Fruit fly (Drosophila melanogaster): ENCODE measurements around the gene mtgo.

Gene mtgo

DNA sequence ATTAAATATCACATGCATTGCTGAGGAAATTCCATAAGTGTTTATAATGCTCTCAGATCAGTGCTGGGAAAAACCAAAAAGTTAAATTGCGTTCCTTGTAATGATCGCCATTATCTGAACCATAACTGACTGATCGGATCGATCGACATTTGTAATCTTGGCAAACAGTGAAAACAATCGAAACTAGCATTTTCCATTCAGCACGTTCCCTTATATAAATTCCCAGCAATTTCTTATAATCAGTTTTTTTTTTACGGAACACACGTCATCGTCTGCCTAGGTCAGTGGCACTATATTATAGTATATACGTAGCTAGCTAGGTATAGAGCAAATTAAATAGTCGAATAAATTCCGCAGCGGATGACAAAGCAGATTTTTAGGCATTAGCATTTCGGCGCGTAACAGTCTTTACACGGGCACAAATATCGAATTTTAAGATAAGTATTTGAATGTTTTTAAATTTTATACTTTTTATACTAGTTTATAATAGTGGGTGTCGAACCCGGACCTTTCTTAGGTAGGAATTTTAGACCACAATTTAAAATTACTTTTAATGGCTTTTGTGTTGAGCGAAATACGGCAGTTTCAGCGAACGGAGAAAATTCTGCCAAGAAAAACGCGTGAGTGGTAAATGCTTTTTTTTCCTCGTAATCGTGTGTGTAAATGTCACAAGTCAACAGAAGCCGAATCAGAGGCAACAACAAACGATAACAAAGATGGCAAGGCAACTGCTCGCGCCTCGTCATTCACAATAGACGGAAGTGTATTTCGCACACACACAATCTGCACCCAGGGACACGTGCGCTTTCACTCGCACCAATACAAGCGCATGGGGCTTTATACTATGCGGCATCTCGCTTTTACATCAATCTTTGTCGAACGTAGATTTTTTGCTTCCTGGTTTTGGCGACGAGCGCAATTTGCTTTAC, 15.1 kb upstream of the mtgo start (continued):
- TF ChIP-seq CG8290 (GFP tag; optimal IDR thresholded peaks at IDR 0.05) (no peak), CG8290 (tag; optimal IDR thresholded peaks at IDR 0.05) (peak in 1 of 2 experiments; percentile 54), CG6272 (GFP tag; IDR thresholded peaks at IDR 0.05) (0 out of 2 replicates have a peak, but pooled peaks have one; percentile 13), Max (GFP tag; optimal IDR thresholded peaks at IDR 0.05) (no peak), Lhr (GFP tag; optimal IDR thresholded peaks at IDR 0.05) (no peak), cwo (GFP tag; optimal IDR thresholded peaks at IDR 0.05) (peak; percentile 74), Med (GFP tag) (peak; percentile 76), CG18262 (tag; optimal IDR thresholded peaks at IDR 0.05) (no peak), CG11247 (GFP tag; IDR thresholded peaks at IDR 0.05) (no peak), CG6765 (GFP tag; optimal IDR thresholded peaks at IDR 0.05) (no peak), CG7271 (tag; optimal IDR thresholded peaks at IDR 0.05) (no peak), CG13296 (GFP tag; optimal IDR thresholded peaks at IDR 0.05) (peak; percentile 0), chinmo (GFP tag; IDR thresholded peaks at IDR 0.05; ENCODE audit: partially characterized antibody) (0 out of 4 replicates have a peak, but pooled peaks have one; percentile 54), CG6175 (GFP tag; IDR thresholded peaks at IDR 0.05) (peak; percentile 68; the same call in 2 of the 3 replicates), Tbp (GFP tag; optimal IDR thresholded peaks at IDR 0.05) (no peak), Hey (tag; optimal IDR thresholded peaks at IDR 0.05) (peak; percentile 27), CG6813 (GFP tag; optimal IDR thresholded peaks at IDR 0.05) (no peak), CG12769 (tag; optimal IDR thresholded peaks at IDR 0.05) (peak; percentile 40), sr (GFP tag; IDR thresholded peaks at IDR 0.05) (no peak), sens (GFP tag) (peak; percentile 54), Hand (GFP tag; optimal IDR thresholded peaks at IDR 0.05) (no peak), CG30020 (tag; optimal IDR thresholded peaks at IDR 0.05) (no peak), Bdp1 (GFP tag; optimal IDR thresholded peaks at IDR 0.05) (no peak), CG13123 (GFP tag; optimal IDR thresholded peaks at IDR 0.05) (no peak), dimm (GFP tag; IDR thresholded peaks at IDR 0.05) (no peak), sug (tag; optimal IDR thresholded peaks at IDR 0.05) (peak; percentile 49), Gsc (GFP tag; IDR thresholded peaks at IDR 0.05) (no peak), CG10321 (GFP tag; IDR thresholded peaks at IDR 0.05) (peak; percentile 54; the same call in 1 of the 2 replicates), CG11456 (GFP tag; IDR thresholded peaks at IDR 0.05) (0 out of 3 replicates have a peak, but pooled peaks have one; percentile 37), vvl (GFP tag; IDR thresholded peaks at IDR 0.05) (0 out of 2 replicates have a peak, but pooled peaks have one; percentile 20), pnt (GFP tag; optimal IDR thresholded peaks at IDR 0.05) (no peak), sd (tag; optimal IDR thresholded peaks at IDR 0.05) (peak; percentile 73), stwl (tag; optimal IDR thresholded peaks at IDR 0.05) (no peak), caup (GFP tag; optimal IDR thresholded peaks at IDR 0.05; ENCODE audit: severe bottlenecking) (peak; percentile 7), Xrp1 (GFP tag; IDR thresholded peaks at IDR 0.05) (peak; percentile 27; the same call in 1 of the 2 replicates), CG9932 (GFP tag; IDR thresholded peaks at IDR 0.05) (peak; percentile 46), Adf1 (GFP tag; IDR thresholded peaks at IDR 0.05) (peak; percentile 51; the same call in 1 of the 2 replicates), Deaf1 (tag; optimal IDR thresholded peaks at IDR 0.05) (peak; percentile 13), vnd (GFP tag; IDR thresholded peaks at IDR 0.05; ENCODE audit: partially characterized antibody) (0 out of 3 replicates have a peak, but pooled peaks have one; percentile 28), HmgD (GFP tag; optimal IDR thresholded peaks at IDR 0.05) (no peak), CG18764 (GFP tag; optimal IDR thresholded peaks at IDR 0.05) (no peak), zfh1 (GFP tag; IDR thresholded peaks at IDR 0.05) (no peak), h (optimal IDR thresholded peaks at IDR 0.05) (no peak), gsb-n (tag; optimal IDR thresholded peaks at IDR 0.05) (no peak), CG2712 (tag; optimal IDR thresholded peaks at IDR 0.05) (peak; percentile 70), CG10543 (GFP tag; optimal IDR thresholded peaks at IDR 0.05) (peak; percentile 53), CG10267 (tag; optimal IDR thresholded peaks at IDR 0.05) (no peak), ERR (GFP tag; optimal IDR thresholded peaks at IDR 0.05) (no peak)

Measured in whole organism, embryonic.